Worm (Caenorhabditis elegans) whole organism, mixed stage, embryonic: ENCODE results near the gene C05G5.3.

Source experiments
- ceh-83 ChIP-seq: fragments of 200-800 bp; sonication (Bioruptor generic); optimal IDR thresholded peaks from 2 replicates; lab custom pipeline; 2018; ENCODE audit warnings: mild to moderate bottlenecking, missing genetic modification characterization, missing compliant biosample characterization
- flh-1 ChIP-seq: fragments of 200-800 bp; sonication (Bioruptor generic); optimal IDR thresholded peaks from 2 replicates; lab custom pipeline; 2018; ENCODE audit warnings: mild to moderate bottlenecking, missing genetic modification characterization, moderate library complexity, missing compliant biosample characterization
- lin-13 ChIP-seq: fragments of 150-350 bp; optimal IDR thresholded peaks from 2 replicates; lab custom pipeline; 2014; ENCODE audit warnings: missing biosample characterization, missing genetic modification characterization
- lsy-2 ChIP-seq: fragments of 150-350 bp; optimal IDR thresholded peaks from 2 replicates; lab custom pipeline; 2014; ENCODE audit warnings: missing biosample characterization, missing genetic modification characterization
- nhr-237 ChIP-seq: fragments of 150-350 bp; optimal IDR thresholded peaks from 2 replicates; lab custom pipeline; 2014; ENCODE audit warnings: missing biosample characterization, missing genetic modification characterization
- nhr-76 ChIP-seq: sonication (generic microtip); optimal IDR thresholded peaks from 2 replicates; lab custom pipeline; 2017; ENCODE audit warnings: missing biosample characterization, missing genetic modification characterization
- snpc-4 ChIP-seq: fragments of 150-350 bp; optimal IDR thresholded peaks from 2 replicates; lab custom pipeline; 2014; ENCODE audit warnings: missing biosample characterization, missing genetic modification characterization
- sptf-1 ChIP-seq: sonication (generic microtip); optimal IDR thresholded peaks from 2 replicates; lab custom pipeline; 2017; ENCODE audit warnings: mild to moderate bottlenecking, missing genetic modification characterization, moderate library complexity, missing compliant biosample characterization
- ztf-11 ChIP-seq: fragments of 150-350 bp; optimal IDR thresholded peaks from 2 replicates; lab custom pipeline; 2014; ENCODE audit warnings: missing biosample characterization, missing genetic modification characterization

DNA sequence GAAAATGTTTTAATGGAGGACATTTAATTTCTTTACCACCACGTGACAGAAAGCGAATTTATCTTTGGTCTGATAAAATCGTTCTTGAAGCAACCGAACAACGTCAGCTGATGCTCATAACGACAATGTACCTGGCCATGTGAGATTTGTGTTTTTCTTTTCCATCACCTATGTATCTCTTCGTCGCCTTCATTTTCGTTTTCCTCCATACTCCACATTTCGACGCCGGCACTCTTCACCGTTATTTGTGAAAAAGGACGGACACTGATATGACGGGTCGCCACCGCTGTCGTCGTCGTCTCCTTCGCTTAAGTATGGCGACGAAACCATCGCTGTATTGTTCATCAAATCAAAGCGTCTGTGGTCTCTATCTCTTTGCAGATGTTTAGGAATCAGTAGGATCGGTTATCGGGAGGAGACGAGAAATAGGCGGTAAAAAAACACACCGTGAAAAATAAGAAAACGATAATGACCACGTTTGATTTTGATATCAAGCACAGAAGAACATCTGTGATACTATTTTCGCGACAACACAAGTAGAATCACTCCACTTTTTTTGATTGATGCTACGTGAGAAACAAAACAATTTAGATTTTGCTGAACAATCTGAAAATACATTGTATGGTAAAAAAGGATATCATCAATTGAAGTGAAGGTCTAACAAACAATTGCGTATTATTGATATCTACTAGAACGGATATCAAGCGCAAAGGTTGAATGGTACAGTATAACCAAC is 35.2 kb upstream of the C05G5.3 start:
- TF ChIP-seq snpc-4 (no peak), ceh-83 (GFP tag; lab: Kevin White, UChicago) (no peak), nhr-237 (tag; lab: Kevin White, UChicago) (no peak), flh-1 (no peak), lsy-2 (no peak), lin-13 (no peak), ztf-11 (tag; lab: Kevin White, UChicago) (no peak), sptf-1 (no peak), nhr-76 (tag; lab: Kevin White, UChicago) (no peak)
